Worm (Caenorhabditis elegans) whole organism, L3 larva: ENCODE measurements around the gene dohh-1.

ENCODE experiments used
- fos-1 ChIP-seq: fragments of 150-350 bp; optimal IDR thresholded peaks from 2 replicates; lab custom pipeline; 2014; ENCODE audit warnings: missing biosample characterization, missing genetic modification characterization
- lin-15B ChIP-seq: fragments of 150-350 bp; optimal IDR thresholded peaks from 2 replicates; lab custom pipeline; 2014; ENCODE audit warnings: missing biosample characterization, missing genetic modification characterization
- lin-39 ChIP-seq: fragments of 150-350 bp; optimal IDR thresholded peaks from 2 replicates; lab custom pipeline; 2018; ENCODE audit warnings: missing biosample characterization, missing genetic modification reagents, missing genetic modification characterization
- nhr-12 ChIP-seq: fragments of 150-350 bp; optimal IDR thresholded peaks from 2 replicates; lab custom pipeline; 2014; ENCODE audit warnings: missing biosample characterization, missing genetic modification characterization
- pqm-1 ChIP-seq: fragments of 150-350 bp; optimal IDR thresholded peaks from 2 replicates; lab custom pipeline; 2017; ENCODE audit warnings: missing biosample characterization, missing genetic modification characterization, inconsistent platforms
- snpc-4 ChIP-seq: fragments of 150-350 bp; optimal IDR thresholded peaks from 2 replicates; lab custom pipeline; 2014; ENCODE audit warnings: missing biosample characterization, missing genetic modification characterization

- TF ChIP-seq fos-1 (tag; lab: Kevin White, UChicago): no peak
- no peak for TF ChIP-seq lin-39 (tag; lab: Kevin White, UChicago)
- TF ChIP-seq snpc-4 (tag; lab: Kevin White, UChicago): no peak
- no peak for TF ChIP-seq nhr-12 (tag; lab: Kevin White, UChicago)
- no peak for TF ChIP-seq pqm-1
- TF ChIP-seq lin-15B (tag; lab: Kevin White, UChicago): no peak
These were observed 42.2 kb downstream of the dohh-1 start, which contains the start of gene cutl-9 for ce11 chrII:10621965-10622364.
